Fruit fly (Drosophila melanogaster): Measurements from ENCODE around the gene ng3.

ng3 gene

DNA sequence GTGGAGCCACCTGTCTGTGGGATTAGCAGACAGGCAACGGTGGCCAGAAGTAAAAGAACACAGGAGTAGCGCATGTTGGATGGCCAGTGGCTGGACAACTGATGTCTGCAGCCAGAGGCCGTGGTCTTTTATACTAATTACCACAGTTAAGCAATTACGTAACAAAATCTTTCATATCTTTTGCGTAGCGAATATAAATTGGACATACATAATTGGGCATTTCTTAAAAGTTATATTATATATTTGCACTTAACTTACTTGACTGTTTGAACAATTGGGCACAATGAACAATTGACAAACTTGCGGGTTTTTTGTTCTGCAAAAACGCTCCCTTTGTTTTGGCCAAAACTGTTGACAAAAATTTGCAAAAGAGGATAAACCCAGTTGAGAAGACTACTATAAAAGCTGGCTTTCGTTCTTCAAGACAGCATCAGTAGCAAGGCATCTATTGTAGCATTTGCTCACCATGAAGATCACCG is at the start of gene ng3, which contains the start of gene ng1:
Gene ng3, minus strand, starts transcription at position 101 of the 479 bp plus-strand sequence.
Gene ng1, plus strand, starts transcription at position 429 of the 479 bp plus-strand sequence.
- no peak for TF ChIP-seq CG4617 (GFP tag; optimal IDR thresholded peaks at IDR 0.05; ENCODE audit: borderline replicate concordance)

- TF ChIP-seq bcd (GFP tag; optimal IDR thresholded peaks at IDR 0.05) (no peak), en (GFP tag; optimal IDR thresholded peaks at IDR 0.05) (no peak), crol (GFP tag; IDR thresholded peaks at IDR 0.05) (0 out of 2 replicates have a peak, but pooled peaks have one; percentile 15), CG10147 (GFP tag; optimal IDR thresholded peaks at IDR 0.05) (no peak), bsh (GFP tag; optimal IDR thresholded peaks at IDR 0.05) (no peak), CG13624 (GFP tag; optimal IDR thresholded peaks at IDR 0.05) (no peak), CG4730 (GFP tag; IDR thresholded peaks at IDR 0.05) (no peak), Aef1 (GFP tag; IDR thresholded peaks at IDR 0.05) (peak; percentile 21; the same call in 1 of the 3 replicates), CG32532 (GFP tag; IDR thresholded peaks at IDR 0.05) (no peak), tio (GFP tag; optimal IDR thresholded peaks at IDR 0.05) (no peak), Bgb (GFP tag; IDR thresholded peaks at IDR 0.05; ENCODE audit: partially characterized antibody) (no peak), Adf1 (GFP tag; IDR thresholded peaks at IDR 0.05) (peak; percentile 90), CG7745 (tag; optimal IDR thresholded peaks at IDR 0.05) (no peak), CG14710 (tag; optimal IDR thresholded peaks at IDR 0.05) (no peak), Atf-2 (GFP tag; optimal IDR thresholded peaks at IDR 0.05) (no peak), CG4360 (GFP tag; IDR thresholded peaks at IDR 0.05) (peak; percentile 75), Drgx (GFP tag; IDR thresholded peaks at IDR 0.05) (no peak), pzg (GFP tag; optimal IDR thresholded peaks at IDR 0.05) (no peak), CG3065 (GFP tag; optimal IDR thresholded peaks at IDR 0.05) (no peak), dmrt99B (tag; optimal IDR thresholded peaks at IDR 0.05) (no peak), peb (GFP tag; IDR thresholded peaks at IDR 0.05) (no peak), CG10543 (GFP tag; optimal IDR thresholded peaks at IDR 0.05) (no peak), dimm (GFP tag; IDR thresholded peaks at IDR 0.05) (no peak), CG7839 (tag; optimal IDR thresholded peaks at IDR 0.05) (no peak), sd (tag; optimal IDR thresholded peaks at IDR 0.05) (no peak), zfh1 (GFP tag; IDR thresholded peaks at IDR 0.05) (no peak), gt (GFP tag; IDR thresholded peaks at IDR 0.05) (no peak), cg (GFP tag; optimal IDR thresholded peaks at IDR 0.05) (peak; percentile 36), her (GFP tag; optimal IDR thresholded peaks at IDR 0.05) (no peak), ci (GFP tag; IDR thresholded peaks at IDR 0.05) (no peak), Lhr (GFP tag; optimal IDR thresholded peaks at IDR 0.05) (no peak), fd64A (GFP tag; optimal IDR thresholded peaks at IDR 0.05) (no peak), CG17385 (GFP tag; optimal IDR thresholded peaks at IDR 0.05) (peak; percentile 17), pum (GFP tag; optimal IDR thresholded peaks at IDR 0.05) (no peak), CG17361 (GFP tag; IDR thresholded peaks at IDR 0.05) (no peak), crp (GFP tag; optimal IDR thresholded peaks at IDR 0.05) (no peak), D (optimal IDR thresholded peaks at IDR 0.05) (no peak), D (GFP tag; optimal IDR thresholded peaks at IDR 0.05) (no peak), cad (GFP tag; optimal IDR thresholded peaks at IDR 0.05) (no peak), CG33213 (GFP tag; optimal IDR thresholded peaks at IDR 0.05) (no peak), CG17829 (tag; optimal IDR thresholded peaks at IDR 0.05) (no peak), Poxn (GFP tag; IDR thresholded peaks at IDR 0.05) (no peak), Med (GFP tag) (peak; percentile 23), mam (GFP tag; optimal IDR thresholded peaks at IDR 0.05) (no peak), CG15073 (GFP tag; optimal IDR thresholded peaks at IDR 0.05) (no peak), inv (GFP tag; IDR thresholded peaks at IDR 0.05; ENCODE audit: partially characterized antibody) (no peak)
These were observed 49.3 kb upstream of the ng3 start for dm6 chrX:3291071-3291660.
